Fruit fly (Drosophila melanogaster): Measurements from ENCODE around the gene primo-1.

DNA sequence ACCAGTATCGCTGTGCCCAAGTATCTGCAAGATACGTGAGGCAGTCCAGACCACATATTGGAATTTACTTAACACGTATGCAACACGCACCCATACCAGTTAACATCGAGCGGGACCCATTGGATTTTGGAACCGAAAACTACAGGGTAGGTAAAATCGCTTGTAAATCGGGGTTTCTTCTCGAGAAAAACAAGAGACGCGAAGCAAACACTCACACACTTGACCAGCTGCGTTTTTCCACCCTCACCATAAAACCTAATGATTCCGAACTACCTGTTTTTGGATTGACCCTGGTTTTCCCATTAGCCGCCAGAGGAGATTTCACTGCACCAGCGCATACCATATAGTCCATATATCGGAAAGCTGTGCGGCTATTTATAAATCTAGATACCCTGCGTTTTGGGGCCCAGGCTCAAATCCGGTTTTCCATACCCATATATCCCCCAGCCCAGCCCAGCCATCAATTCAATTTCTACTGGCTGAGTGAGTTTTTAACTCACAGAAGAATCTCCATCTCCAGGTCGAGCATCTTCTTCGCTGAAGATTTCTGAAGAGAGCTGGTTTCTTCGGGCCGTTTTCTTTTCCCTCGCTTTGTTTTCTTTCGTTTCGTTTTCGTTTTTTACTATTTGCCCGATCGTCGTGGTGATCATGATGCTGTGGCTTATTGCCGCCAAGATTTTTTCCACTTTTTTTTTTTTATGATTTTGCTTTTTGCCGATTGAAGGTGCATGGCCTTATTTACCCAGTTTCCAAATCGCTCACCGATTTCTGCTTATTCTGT is 4.2 kb upstream of the primo-1 start:
- TF ChIP-seq Lpt (GFP tag; optimal IDR thresholded peaks at IDR 0.05) = peak; percentile 6
- no peak for TF ChIP-seq CG6854 (GFP tag; optimal IDR thresholded peaks at IDR 0.05)
- TF ChIP-seq fd85E (GFP tag; optimal IDR thresholded peaks at IDR 0.05) = no peak
- no peak for TF ChIP-seq CG32006 (GFP tag; optimal IDR thresholded peaks at IDR 0.05)
- no peak for TF ChIP-seq net (GFP tag; optimal IDR thresholded peaks at IDR 0.05)
- TF ChIP-seq Hr39 (GFP tag; optimal IDR thresholded peaks at IDR 0.05) = no peak
